Worm (Caenorhabditis elegans) whole organism, mixed stage, embryonic: Measurements from ENCODE around the gene col-173.

Experiments
- M03D4.4 ChIP-seq: sonication (generic microtip); optimal IDR thresholded peaks from 2 replicates; lab custom pipeline; 2017; ENCODE audit warnings: mild to moderate bottlenecking, missing genetic modification characterization, missing compliant biosample characterization
- bed-3 ChIP-seq: fragments of 200-800 bp; sonication (Bioruptor generic); optimal IDR thresholded peaks from 3 replicates; lab custom pipeline; 2018; ENCODE audit warnings: mild to moderate bottlenecking, missing genetic modification characterization, moderate library complexity, missing compliant biosample characterization
- ceh-39 ChIP-seq: fragments of 150-350 bp; optimal IDR thresholded peaks from 2 replicates; lab custom pipeline; 2014; ENCODE audit warnings: missing biosample characterization, missing genetic modification characterization
- ceh-43 ChIP-seq: fragments of 200-800 bp; sonication (Bioruptor generic); optimal IDR thresholded peaks from 2 replicates; lab custom pipeline; 2018; ENCODE audit warnings: mild to moderate bottlenecking, missing genetic modification characterization, moderate library complexity, missing compliant biosample characterization
- ceh-83 ChIP-seq: fragments of 200-800 bp; sonication (Bioruptor generic); optimal IDR thresholded peaks from 2 replicates; lab custom pipeline; 2018; ENCODE audit warnings: mild to moderate bottlenecking, missing genetic modification characterization, missing compliant biosample characterization
- ces-1 ChIP-seq: fragments of 150-350 bp; optimal IDR thresholded peaks from 2 replicates; lab custom pipeline; 2014; ENCODE audit warnings: missing biosample characterization, missing genetic modification reagents, missing genetic modification characterization
- cnd-1 ChIP-seq: fragments of 200-800 bp; sonication (Bioruptor generic); optimal IDR thresholded peaks from 2 replicates; lab custom pipeline; 2018; ENCODE audit warnings: mild to moderate bottlenecking, missing genetic modification characterization, missing compliant biosample characterization
- elt-1 ChIP-seq: sonication (generic microtip); optimal IDR thresholded peaks from 2 replicates; lab custom pipeline; 2017; ENCODE audit warnings: missing genetic modification characterization, mild to moderate bottlenecking, missing compliant biosample characterization, antibody characterized with exemption, moderate library complexity, borderline replicate concordance; ENCODE audit not compliant: insufficient read depth
- elt-3 ChIP-seq: fragments of 150-350 bp; optimal IDR thresholded peaks from 2 replicates; lab custom pipeline; 2014; ENCODE audit warnings: missing biosample characterization, missing genetic modification characterization
- flh-1 ChIP-seq: fragments of 200-800 bp; sonication (Bioruptor generic); optimal IDR thresholded peaks from 2 replicates; lab custom pipeline; 2018; ENCODE audit warnings: mild to moderate bottlenecking, missing genetic modification characterization, moderate library complexity, missing compliant biosample characterization
- ham-2 ChIP-seq: fragments of 200-800 bp; sonication (Bioruptor generic); optimal IDR thresholded peaks from 2 replicates; lab custom pipeline; 2018; ENCODE audit warnings: mild to moderate bottlenecking, missing genetic modification characterization, missing compliant biosample characterization
- hlh-1 ChIP-seq: fragments of 150-350 bp; optimal IDR thresholded peaks from 2 replicates; lab custom pipeline; 2014; ENCODE audit warnings: missing biosample characterization, missing genetic modification reagents, missing genetic modification characterization
- lin-13 ChIP-seq: fragments of 150-350 bp; optimal IDR thresholded peaks from 2 replicates; lab custom pipeline; 2014; ENCODE audit warnings: missing biosample characterization, missing genetic modification characterization
- lin-32 ChIP-seq: fragments of 200-800 bp; sonication (Bioruptor generic); optimal IDR thresholded peaks from 2 replicates; lab custom pipeline; 2018; ENCODE audit warnings: mild to moderate bottlenecking, missing genetic modification characterization, missing compliant biosample characterization
- lsy-2 ChIP-seq: fragments of 150-350 bp; optimal IDR thresholded peaks from 2 replicates; lab custom pipeline; 2014; ENCODE audit warnings: missing biosample characterization, missing genetic modification characterization
- mab-5 ChIP-seq: fragments of 150-350 bp; optimal IDR thresholded peaks from 2 replicates; lab custom pipeline; 2014; ENCODE audit warnings: missing biosample characterization, missing genetic modification characterization
- mep-1 ChIP-seq: fragments of 150-350 bp; optimal IDR thresholded peaks from 2 replicates; lab custom pipeline; 2017; ENCODE audit warnings: missing biosample characterization, missing genetic modification reagents, missing genetic modification characterization, inconsistent platforms
- nhr-12 ChIP-seq: fragments of 150-350 bp; optimal IDR thresholded peaks from 2 replicates; lab custom pipeline; 2014; ENCODE audit warnings: missing biosample characterization, missing genetic modification characterization
- nhr-237 ChIP-seq: fragments of 150-350 bp; optimal IDR thresholded peaks from 2 replicates; lab custom pipeline; 2014; ENCODE audit warnings: missing biosample characterization, missing genetic modification characterization
- nhr-28 ChIP-seq: fragments of 150-350 bp; optimal IDR thresholded peaks from 2 replicates; lab custom pipeline; 2014; ENCODE audit warnings: missing biosample characterization, missing genetic modification characterization
- nhr-76 ChIP-seq: sonication (generic microtip); optimal IDR thresholded peaks from 2 replicates; lab custom pipeline; 2017; ENCODE audit warnings: missing biosample characterization, missing genetic modification characterization
- pha-4 ChIP-seq: fragments of 150-350 bp; optimal IDR thresholded peaks from 2 replicates; lab custom pipeline; 2018; ENCODE audit warnings: missing biosample characterization, missing genetic modification reagents, missing genetic modification characterization
- sem-2 ChIP-seq: fragments of 200-800 bp; sonication (Bioruptor generic); optimal IDR thresholded peaks from 2 replicates; lab custom pipeline; 2018; ENCODE audit warnings: mild to moderate bottlenecking, missing genetic modification characterization, missing compliant biosample characterization
- snpc-4 ChIP-seq: fragments of 150-350 bp; optimal IDR thresholded peaks from 2 replicates; lab custom pipeline; 2014; ENCODE audit warnings: missing biosample characterization, missing genetic modification characterization
- sptf-1 ChIP-seq: sonication (generic microtip); optimal IDR thresholded peaks from 2 replicates; lab custom pipeline; 2017; ENCODE audit warnings: mild to moderate bottlenecking, missing genetic modification characterization, moderate library complexity, missing compliant biosample characterization
- tbx-8 ChIP-seq: fragments of 200-800 bp; sonication (Bioruptor generic); optimal IDR thresholded peaks from 2 replicates; lab custom pipeline; 2018; ENCODE audit warnings: mild to moderate bottlenecking, missing genetic modification characterization, moderate library complexity, missing compliant biosample characterization
- unc-120 ChIP-seq: sonication (generic microtip); optimal IDR thresholded peaks from 2 replicates; lab custom pipeline; 2017; ENCODE audit warnings: missing genetic modification characterization, missing compliant biosample characterization; ENCODE audit not compliant: poor library complexity, severe bottlenecking
- unc-39 ChIP-seq: fragments of 150-350 bp; optimal IDR thresholded peaks from 2 replicates; lab custom pipeline; 2014; ENCODE audit warnings: missing biosample characterization, missing genetic modification characterization
- unc-62 ChIP-seq: fragments of 150-350 bp; optimal IDR thresholded peaks from 2 replicates; lab custom pipeline; 2014; ENCODE audit warnings: missing biosample characterization, missing genetic modification reagents, missing genetic modification characterization
- ztf-11 ChIP-seq: fragments of 150-350 bp; optimal IDR thresholded peaks from 2 replicates; lab custom pipeline; 2014; ENCODE audit warnings: missing biosample characterization, missing genetic modification characterization

col-173 gene

DNA sequence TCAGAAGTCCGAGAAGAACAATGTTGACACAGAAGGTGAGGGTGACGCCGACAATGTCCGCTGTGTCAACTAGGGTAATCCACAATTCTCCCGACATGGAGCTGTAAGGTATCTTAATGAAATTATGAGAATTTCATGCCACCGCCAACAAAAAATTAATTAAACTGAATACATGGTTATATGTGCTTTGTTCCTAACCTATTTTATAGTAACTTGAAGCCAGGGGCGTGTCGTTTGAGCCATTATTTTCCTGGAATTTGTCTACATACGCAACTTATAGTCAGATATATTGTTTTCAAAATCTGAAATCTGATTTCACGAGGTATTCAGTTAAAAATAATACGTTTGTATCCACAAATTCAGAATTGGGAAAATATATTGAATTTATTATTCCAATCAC is 11.5 kb downstream of the col-173 start, which contains the start of gene odr-10:
TSS of gene odr-10 (minus strand) at position 101 of the 400 bp plus-strand sequence.
- TF ChIP-seq snpc-4 (tag; lab: Kevin White, UChicago), result no peak
- TF ChIP-seq flh-1 (GFP tag; lab: Kevin White, UChicago), result no peak
- no peak for TF ChIP-seq sem-2 (GFP tag; lab: Kevin White, UChicago)
- TF ChIP-seq pha-4, result no peak
- no peak for TF ChIP-seq tbx-8 (GFP tag; lab: Kevin White, UChicago)
- TF ChIP-seq cnd-1, result no peak
- no peak for TF ChIP-seq nhr-12 (tag; lab: Kevin White, UChicago)
- TF ChIP-seq nhr-237, result no peak
- no peak for TF ChIP-seq ceh-83 (GFP tag; lab: Kevin White, UChicago)
- TF ChIP-seq mab-5 (tag; lab: Kevin White, UChicago), result no peak
- no peak for TF ChIP-seq mep-1 (tag; lab: Kevin White, UChicago)

DNA sequence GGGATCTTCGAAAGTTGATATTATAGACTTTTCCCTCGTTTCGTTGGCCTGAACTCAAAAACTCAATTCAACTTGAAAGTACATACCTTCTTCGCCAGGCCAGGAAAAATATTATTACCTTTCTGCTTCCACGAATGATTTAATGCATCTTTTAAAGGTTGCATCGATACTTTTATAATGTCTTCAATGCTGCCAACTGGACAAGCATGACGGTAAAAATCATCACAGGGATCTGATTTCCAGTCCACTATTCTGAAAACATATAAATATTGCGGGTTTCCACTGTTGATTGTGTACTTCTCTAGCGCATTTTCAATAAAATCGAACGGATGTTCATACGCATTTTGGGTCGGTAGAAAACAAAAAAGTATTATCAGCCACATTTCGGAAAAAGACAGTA is 14.3 kb downstream of the col-173 start, which contains the start of gene nep-4:
TSS of gene nep-4 (minus strand) at position 393 of the 400 bp plus-strand sequence.
- no peak for TF ChIP-seq pha-4
- no peak for TF ChIP-seq sptf-1

DNA sequence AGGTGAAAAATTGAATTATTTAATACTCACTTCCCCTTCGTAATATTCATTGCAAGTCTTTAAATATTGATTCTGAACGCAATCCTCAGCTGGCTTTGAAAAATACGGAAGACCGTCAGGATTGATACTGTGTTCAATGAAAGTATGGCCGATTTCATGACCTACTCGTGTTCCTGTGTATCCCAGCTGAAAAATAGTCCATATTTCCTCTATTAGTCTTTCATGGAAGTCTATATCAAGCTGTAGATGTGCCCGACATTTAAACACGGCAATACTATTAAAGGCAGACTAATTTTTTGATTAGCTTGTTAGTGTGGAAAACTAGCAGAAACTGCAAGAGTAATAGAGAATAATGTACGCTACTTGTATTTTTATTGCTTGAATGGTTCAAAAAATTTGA is 15.8 kb downstream of the col-173 start:
- TF ChIP-seq ceh-43, result no peak
- no peak for TF ChIP-seq lin-13 (tag; lab: Kevin White, UChicago)
- TF ChIP-seq bed-3, result no peak
- TF ChIP-seq cnd-1, result no peak
- TF ChIP-seq nhr-28 (tag; lab: Kevin White, UChicago), result no peak
- TF ChIP-seq ham-2 (GFP tag; lab: Kevin White, UChicago), result no peak
- no peak for TF ChIP-seq flh-1 (GFP tag; lab: Kevin White, UChicago)
- no peak for TF ChIP-seq elt-3 (tag; lab: Kevin White, UChicago)
- TF ChIP-seq nhr-12 (tag; lab: Kevin White, UChicago), result no peak
- no peak for TF ChIP-seq nhr-76 (tag; lab: Kevin White, UChicago)
- TF ChIP-seq unc-120, result no peak
- no peak for TF ChIP-seq elt-1 (tag; lab: Kevin White, UChicago)
- no peak for TF ChIP-seq unc-39 (tag; lab: Kevin White, UChicago)
- TF ChIP-seq lin-32 (GFP tag; lab: Kevin White, UChicago), result no peak
- TF ChIP-seq ceh-83 (GFP tag; lab: Kevin White, UChicago), result no peak
- no peak for TF ChIP-seq ztf-11 (tag; lab: Kevin White, UChicago)
- TF ChIP-seq unc-62 (GFP tag; lab: Kevin White, UChicago), result no peak
- no peak for TF ChIP-seq hlh-1 (tag; lab: Kevin White, UChicago)

DNA sequence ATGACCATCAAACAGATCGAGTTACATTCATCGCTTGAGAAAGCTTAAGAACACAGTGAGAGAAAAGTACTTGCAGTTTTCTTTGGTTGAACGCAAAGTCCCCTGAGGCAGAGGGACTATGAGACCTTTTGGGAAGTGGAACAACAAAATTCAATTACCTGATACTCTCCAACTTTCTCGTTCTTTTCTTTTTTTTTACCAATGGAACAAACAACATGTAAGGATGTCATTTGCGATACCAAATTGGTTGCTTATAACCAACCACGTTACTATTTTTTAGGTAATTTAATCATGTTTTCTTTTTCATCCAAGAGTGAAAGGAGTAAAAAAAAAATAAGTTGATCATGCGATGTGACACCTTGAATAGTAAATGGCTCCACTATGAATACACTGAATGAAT is 20.5 kb downstream of the col-173 start:
- TF ChIP-seq ham-2 (GFP tag; lab: Kevin White, UChicago) (no peak), nhr-12 (tag; lab: Kevin White, UChicago) (no peak), ces-1 (GFP tag; lab: Kevin White, UChicago) (peak; percentile 67), elt-3 (tag; lab: Kevin White, UChicago) (no peak), unc-62 (GFP tag; lab: Kevin White, UChicago) (no peak)

DNA sequence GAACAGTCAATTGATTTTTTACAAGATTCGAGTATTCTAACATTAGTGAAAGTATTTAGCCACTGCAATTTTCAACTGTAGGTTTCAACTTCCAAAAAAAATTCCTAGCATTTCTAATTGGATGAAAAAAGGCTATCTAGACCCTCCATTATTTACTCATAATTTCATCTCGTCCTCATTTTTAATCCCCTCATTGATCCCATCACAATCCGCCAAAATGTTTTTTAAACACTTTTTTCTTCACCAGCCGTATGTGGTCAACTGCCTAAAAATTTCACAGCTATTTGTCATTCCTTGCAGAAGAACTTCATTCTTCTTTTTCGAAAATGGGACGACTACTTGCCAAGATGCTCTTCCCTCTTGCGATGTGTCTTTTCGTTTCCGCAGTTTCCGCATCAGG is 24.0 kb downstream of the col-173 start, which contains the start of gene rig-3:
TSS of gene rig-3 (plus strand) at position 301 of the 400 bp plus-strand sequence.
- TF ChIP-seq lsy-2 (tag; lab: Kevin White, UChicago) (no peak), mep-1 (tag; lab: Kevin White, UChicago) (no peak), hlh-1 (tag; lab: Kevin White, UChicago) (no peak), sem-2 (GFP tag; lab: Kevin White, UChicago) (no peak), snpc-4 (tag; lab: Kevin White, UChicago) (no peak), unc-39 (tag; lab: Kevin White, UChicago) (no peak), nhr-76 (tag; lab: Kevin White, UChicago) (no peak), ceh-39 (no peak), ceh-83 (GFP tag; lab: Kevin White, UChicago) (no peak), M03D4.4 (no peak), lin-32 (GFP tag; lab: Kevin White, UChicago) (no peak), nhr-28 (tag; lab: Kevin White, UChicago) (no peak), ceh-43 (no peak), tbx-8 (GFP tag; lab: Kevin White, UChicago) (no peak), bed-3 (no peak), ztf-11 (tag; lab: Kevin White, UChicago) (no peak), sptf-1 (no peak), ham-2 (GFP tag; lab: Kevin White, UChicago) (no peak), unc-120 (no peak), nhr-237 (no peak)
- TF ChIP-seq, all 35 proteins: peak for 0
